Fruit fly (Drosophila melanogaster): ENCODE results near the gene CG33783.

CG33783 gene

DNA sequence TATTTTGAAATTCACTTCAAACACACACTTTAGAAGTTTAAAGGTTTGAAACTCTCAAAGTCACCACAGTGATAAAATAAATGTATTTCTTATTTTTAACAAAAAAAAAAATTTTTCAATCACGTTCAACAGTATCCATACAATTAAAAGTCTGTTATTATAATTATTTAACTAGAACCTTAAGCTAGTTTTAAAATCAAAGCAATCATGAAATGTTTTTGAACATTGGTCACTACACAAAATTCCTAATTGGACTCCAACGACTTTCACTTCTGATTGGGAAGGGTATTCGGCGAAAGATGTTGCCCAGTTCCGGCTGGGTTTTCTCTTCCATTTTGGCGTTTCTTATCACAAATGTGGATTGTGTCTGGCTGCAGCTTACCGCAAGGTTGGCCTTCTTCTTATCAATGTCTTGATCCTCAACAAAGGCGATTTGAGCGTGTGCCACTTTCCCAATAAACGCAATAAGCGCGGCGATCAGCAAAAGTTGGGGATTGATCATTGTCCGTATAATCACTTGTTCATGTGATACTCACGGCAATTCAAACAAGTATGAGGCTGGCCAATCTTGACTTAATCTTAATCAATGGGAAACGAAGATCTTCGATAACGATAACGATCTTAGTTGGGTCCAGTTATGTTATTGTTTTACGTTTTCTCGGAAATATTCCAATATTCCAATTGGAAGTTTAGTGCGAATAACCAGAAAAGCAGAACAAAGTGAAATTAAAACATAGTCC is 18.4 kb upstream of the CG33783 start (continued):
- TF ChIP-seq grn (GFP tag; optimal IDR thresholded peaks at IDR 0.05) (peak; percentile 53), Elba2 (GFP tag; optimal IDR thresholded peaks at IDR 0.05) (peak; percentile 55), dimm (GFP tag; IDR thresholded peaks at IDR 0.05) (no peak), MBD-R2 (GFP tag; IDR thresholded peaks at IDR 0.05) (0 out of 2 replicates have a peak, but pooled peaks have one; percentile 7), dmrt11E (tag; optimal IDR thresholded peaks at IDR 0.05) (no peak), Dbx (GFP tag; IDR thresholded peaks at IDR 0.05) (no peak), tap (tag; optimal IDR thresholded peaks at IDR 0.05) (peak; percentile 2), sens (GFP tag) (peak; percentile 48), cato (GFP tag; optimal IDR thresholded peaks at IDR 0.05; ENCODE audit: borderline replicate concordance) (no peak), CG2199 (GFP tag; IDR thresholded peaks at IDR 0.05) (no peak), Ptx1 (GFP tag; IDR thresholded peaks at IDR 0.05) (peak; percentile 37; the same call in 1 of the 2 replicates), CG7987 (GFP tag; optimal IDR thresholded peaks at IDR 0.05) (no peak), CTCF (GFP tag; optimal IDR thresholded peaks at IDR 0.05) (no peak), CG15514 (GFP tag; optimal IDR thresholded peaks at IDR 0.05) (no peak), ash1 (GFP tag; optimal IDR thresholded peaks at IDR 0.05) (no peak), Lhr (GFP tag; optimal IDR thresholded peaks at IDR 0.05) (no peak), Pdp1 (GFP tag; optimal IDR thresholded peaks at IDR 0.05) (no peak), Fer3 (tag; optimal IDR thresholded peaks at IDR 0.05) (peak; percentile 10), ken (GFP tag; IDR thresholded peaks at IDR 0.05) (no peak), E2f2 (GFP tag; IDR thresholded peaks at IDR 0.05) (no peak), E2f1 (GFP tag; IDR thresholded peaks at IDR 0.05) (no peak), CG13775 (GFP tag; optimal IDR thresholded peaks at IDR 0.05) (peak; percentile 40), usp (GFP tag; optimal IDR thresholded peaks at IDR 0.05) (no peak), ftz-f1 (GFP tag; optimal IDR thresholded peaks at IDR 0.05) (no peak), CG6689 (GFP tag; IDR thresholded peaks at IDR 0.05) (0 out of 2 replicates have a peak, but pooled peaks have one; percentile 22), pfk (GFP tag; optimal IDR thresholded peaks at IDR 0.05) (no peak), salm (tag; optimal IDR thresholded peaks at IDR 0.05) (no peak), klu (GFP tag; IDR thresholded peaks at IDR 0.05) (no peak), CG2120 (GFP tag; optimal IDR thresholded peaks at IDR 0.05) (peak; percentile 35), Abd-B (GFP tag; optimal IDR thresholded peaks at IDR 0.05) (peak; percentile 13), CG14050 (GFP tag; IDR thresholded peaks at IDR 0.05) (no peak), nmo (GFP tag; optimal IDR thresholded peaks at IDR 0.05) (peak; percentile 45), lbe (GFP tag; optimal IDR thresholded peaks at IDR 0.05) (peak; percentile 39), gfzf (GFP tag; optimal IDR thresholded peaks at IDR 0.05) (no peak), otp (GFP tag; IDR thresholded peaks at IDR 0.05) (no peak), Sox100B (GFP tag; optimal IDR thresholded peaks at IDR 0.05) (peak; percentile 71), CG16815 (GFP tag; optimal IDR thresholded peaks at IDR 0.05) (peak; percentile 3), chn (GFP tag; optimal IDR thresholded peaks at IDR 0.05) (no peak), insv (GFP tag; optimal IDR thresholded peaks at IDR 0.05) (peak; percentile 83 to 98), kah (GFP tag; optimal IDR thresholded peaks at IDR 0.05) (no peak), tup (GFP tag; optimal IDR thresholded peaks at IDR 0.05) (no peak), CG4707 (GFP tag; optimal IDR thresholded peaks at IDR 0.05) (no peak), Optix (GFP tag; IDR thresholded peaks at IDR 0.05) (no peak), CG10565 (GFP tag; optimal IDR thresholded peaks at IDR 0.05) (no peak), maf-S (GFP tag; optimal IDR thresholded peaks at IDR 0.05) (no peak), so (GFP tag; IDR thresholded peaks at IDR 0.05) (no peak), CG12942 (GFP tag; optimal IDR thresholded peaks at IDR 0.05) (no peak), CG34376 (GFP tag; optimal IDR thresholded peaks at IDR 0.05) (peak; percentile 54), dpn (GFP tag; optimal IDR thresholded peaks at IDR 0.05) (peak in 1 of 2 experiments; percentile 18), NC2α (GFP tag; optimal IDR thresholded peaks at IDR 0.05) (no peak), Asciz (GFP tag; optimal IDR thresholded peaks at IDR 0.05) (peak; percentile 66)
